Worm (Caenorhabditis elegans) whole organism, young adult: Measurements from ENCODE around the gene F44E5.1.

Experiments
- F10E7.11 ChIP-seq: sonication (generic microtip); optimal IDR thresholded peaks from 2 replicates; lab custom pipeline; 2017; ENCODE audit warnings: mild to moderate bottlenecking, missing genetic modification characterization, moderate library complexity, missing compliant biosample characterization
- F57A8.1 ChIP-seq: fragments of 200-800 bp; sonication (Bioruptor generic); optimal IDR thresholded peaks from 2 replicates; lab custom pipeline; 2018; ENCODE audit warnings: mild to moderate bottlenecking, missing genetic modification characterization, moderate library complexity, missing compliant biosample characterization
- K12H6.12 ChIP-seq: fragments of 200-800 bp; sonication (Bioruptor generic); optimal IDR thresholded peaks from 2 replicates; lab custom pipeline; 2018; ENCODE audit warnings: mild to moderate bottlenecking, missing genetic modification characterization, missing compliant biosample characterization
- T26A5.8 ChIP-seq: sonication (generic microtip); optimal IDR thresholded peaks from 2 replicates; lab custom pipeline; 2016; ENCODE audit warnings: missing genetic modification characterization, missing compliant biosample characterization
- Y95B8A.8 ChIP-seq: fragments of 200-800 bp; sonication (Bioruptor generic); IDR thresholded peaks from 2 replicates; pipeline ENCODE4 v1.3.6; 2022; ENCODE audit warnings: missing genetic modification reagents, missing genetic modification characterization, missing compliant biosample characterization
- akir-1 ChIP-seq: fragments of 200-800 bp; sonication (Bioruptor generic); optimal IDR thresholded peaks from 2 replicates; lab custom pipeline; 2018; ENCODE audit warnings: mild to moderate bottlenecking, missing genetic modification characterization, moderate library complexity, missing compliant biosample characterization
- ama-1 ChIP-seq, 3 experiments: fragments of 150-350 bp in 1 of 3; sonication (generic microtip) in 2 of 3; optimal IDR thresholded peaks; 2 replicates each; lab custom pipeline; 2014 to 2018; ENCODE audit warnings: missing biosample characterization in 2 of 3, missing genetic modification characterization in 2 of 3, missing genetic modification reagents in 2 of 3
- aptf-2 ChIP-seq: fragments of 200-800 bp; sonication (Bioruptor generic); conservative IDR thresholded peaks from 2 replicates; pipeline ENCODE4 v1.3.6; 2022; ENCODE audit warnings: missing genetic modification reagents, missing genetic modification characterization, missing compliant biosample characterization
- aptf-3 ChIP-seq: fragments of 200-800 bp; sonication (Bioruptor generic); IDR thresholded peaks from 2 replicates; pipeline ENCODE4 v1.3.6; 2022; ENCODE audit warnings: missing genetic modification characterization, missing compliant biosample characterization
- attf-5 ChIP-seq: fragments of 200-800 bp; sonication (Bioruptor generic); optimal IDR thresholded peaks from 2 replicates; lab custom pipeline; 2018; ENCODE audit warnings: mild to moderate bottlenecking, missing genetic modification characterization, missing compliant biosample characterization
- bed-2 ChIP-seq: fragments of 200-800 bp; sonication (Bioruptor generic); IDR thresholded peaks from 2 replicates; pipeline ENCODE4 v1.3.6; 2022; ENCODE audit warnings: missing genetic modification reagents, missing genetic modification characterization, missing compliant biosample characterization
- ccch-3 ChIP-seq: fragments of 200-800 bp; sonication (Bioruptor generic); optimal IDR thresholded peaks from 2 replicates; lab custom pipeline; 2018; ENCODE audit warnings: mild to moderate bottlenecking, missing genetic modification characterization, missing compliant biosample characterization
- ceh-100 ChIP-seq: fragments of 200-800 bp; sonication (Bioruptor generic); IDR thresholded peaks from 2 replicates; pipeline ENCODE4 v1.3.6; 2022; ENCODE audit warnings: missing genetic modification reagents, missing genetic modification characterization, missing compliant biosample characterization
- ceh-79 ChIP-seq: sonication (generic microtip); optimal IDR thresholded peaks from 2 replicates; lab custom pipeline; 2017; ENCODE audit warnings: mild to moderate bottlenecking, missing genetic modification characterization, missing compliant biosample characterization
- dox-1 ChIP-seq: fragments of 200-800 bp; sonication (Bioruptor generic); IDR thresholded peaks from 2 replicates; pipeline ENCODE4 v1.3.6; 2022; ENCODE audit warnings: missing genetic modification reagents, missing genetic modification characterization, missing compliant biosample characterization
- efl-1 ChIP-seq: fragments of 150-350 bp; optimal IDR thresholded peaks from 2 replicates; lab custom pipeline; 2014; ENCODE audit warnings: missing biosample characterization, missing genetic modification reagents, missing genetic modification characterization
- egrh-3 ChIP-seq: fragments of 200-800 bp; sonication (Bioruptor generic); IDR thresholded peaks from 2 replicates; pipeline ENCODE4 v1.3.6; 2022; ENCODE audit warnings: missing genetic modification reagents, missing genetic modification characterization, missing compliant biosample characterization
- ets-4 ChIP-seq: fragments of 200-800 bp; sonication (Bioruptor generic); optimal IDR thresholded peaks from 2 replicates; lab custom pipeline; 2018; ENCODE audit warnings: mild to moderate bottlenecking, missing genetic modification characterization, missing compliant biosample characterization
- gei-17 ChIP-seq: fragments of 200-800 bp; sonication (Bioruptor generic); optimal IDR thresholded peaks from 2 replicates; lab custom pipeline; 2018; ENCODE audit warnings: mild to moderate bottlenecking, missing genetic modification characterization, missing compliant biosample characterization
- hlh-12 ChIP-seq: sonication (generic microtip); optimal IDR thresholded peaks from 2 replicates; lab custom pipeline; 2016; ENCODE audit warnings: missing genetic modification characterization, missing compliant biosample characterization
- hmg-1.2 ChIP-seq: fragments of 200-800 bp; sonication (Bioruptor generic); IDR thresholded peaks from 2 replicates; pipeline ENCODE4 v1.3.6; 2022; ENCODE audit warnings: missing genetic modification reagents, missing genetic modification characterization, missing compliant biosample characterization
- lin-54 ChIP-seq: fragments of 200-800 bp; sonication (Bioruptor generic); optimal IDR thresholded peaks from 2 replicates; lab custom pipeline; 2018; ENCODE audit warnings: mild to moderate bottlenecking, missing genetic modification characterization, missing compliant biosample characterization
- lsl-1 ChIP-seq: fragments of 200-800 bp; sonication (Bioruptor generic); optimal IDR thresholded peaks from 2 replicates; lab custom pipeline; 2018; ENCODE audit warnings: mild to moderate bottlenecking, missing genetic modification characterization, moderate library complexity, missing compliant biosample characterization
- madf-6 ChIP-seq: fragments of 200-800 bp; sonication (Bioruptor generic); IDR thresholded peaks from 2 replicates; pipeline ENCODE4 v1.3.6; 2022; ENCODE audit warnings: missing genetic modification reagents, missing genetic modification characterization, missing compliant biosample characterization
- madf-8 ChIP-seq: fragments of 200-800 bp; sonication (Bioruptor generic); conservative IDR thresholded peaks from 2 replicates; pipeline ENCODE4 v1.3.6; 2022; ENCODE audit warnings: missing genetic modification reagents, missing genetic modification characterization, missing compliant biosample characterization
- mcd-1 ChIP-seq: fragments of 200-800 bp; sonication (Bioruptor generic); IDR thresholded peaks from 2 replicates; pipeline ENCODE4 v1.3.6; 2022; ENCODE audit warnings: missing genetic modification reagents, missing genetic modification characterization, missing compliant biosample characterization
- mel-28 ChIP-seq: sonication (generic microtip); optimal IDR thresholded peaks from 2 replicates; lab custom pipeline; 2016; ENCODE audit warnings: borderline replicate concordance, mild to moderate bottlenecking, missing genetic modification characterization, missing compliant biosample characterization
- nfya-1 ChIP-seq: sonication (generic microtip); optimal IDR thresholded peaks from 2 replicates; lab custom pipeline; 2017; ENCODE audit warnings: antibody characterized with exemption, missing compliant biosample characterization, missing genetic modification characterization, borderline replicate concordance; ENCODE audit not compliant: insufficient read depth
- nhr-120 ChIP-seq: fragments of 200-800 bp; sonication (Bioruptor generic); IDR thresholded peaks from 2 replicates; pipeline ENCODE4 v1.3.6; 2022; ENCODE audit warnings: missing genetic modification characterization, missing compliant biosample characterization
- nhr-80 ChIP-seq: sonication (generic microtip); optimal IDR thresholded peaks from 2 replicates; lab custom pipeline; 2016; ENCODE audit warnings: missing genetic modification characterization, missing compliant biosample characterization
- nhr-90 ChIP-seq: sonication (generic microtip); optimal IDR thresholded peaks from 2 replicates; lab custom pipeline; 2016; ENCODE audit warnings: missing genotype, mild to moderate bottlenecking, missing genetic modification characterization, missing compliant biosample characterization
- pbrm-1 ChIP-seq: fragments of 200-800 bp; sonication (Bioruptor generic); IDR thresholded peaks from 2 replicates; pipeline ENCODE4 v1.3.6; 2022; ENCODE audit warnings: missing genetic modification reagents, missing genetic modification characterization, missing compliant biosample characterization
- rcor-1 ChIP-seq: fragments of 200-800 bp; sonication (Bioruptor generic); IDR thresholded peaks from 2 replicates; pipeline ENCODE4 v1.3.6; 2022; ENCODE audit warnings: missing genetic modification reagents, missing genetic modification characterization, missing compliant biosample characterization
- sea-2 ChIP-seq: fragments of 200-800 bp; sonication (Bioruptor generic); IDR thresholded peaks from 2 replicates; pipeline ENCODE4 v1.3.6; 2022; ENCODE audit warnings: missing genetic modification characterization, missing compliant biosample characterization
- somi-1 ChIP-seq: fragments of 200-800 bp; sonication (Bioruptor generic); optimal IDR thresholded peaks from 2 replicates; lab custom pipeline; 2018; ENCODE audit warnings: mild to moderate bottlenecking, missing genetic modification characterization, missing compliant biosample characterization
- xnd-1 ChIP-seq: sonication (generic microtip); optimal IDR thresholded peaks from 2 replicates; lab custom pipeline; 2016; ENCODE audit warnings: missing genotype, missing genetic modification reagents, missing genetic modification characterization, missing compliant biosample characterization
- zfh-2 ChIP-seq: fragments of 200-800 bp; sonication (Bioruptor generic); conservative IDR thresholded peaks from 2 replicates; pipeline ENCODE4 v1.3.6; 2022; ENCODE audit warnings: missing genetic modification reagents, missing genetic modification characterization, missing compliant biosample characterization
- ztf-18 ChIP-seq: sonication (generic microtip); optimal IDR thresholded peaks from 2 replicates; lab custom pipeline; 2016; ENCODE audit warnings: missing genotype, mild to moderate bottlenecking, missing genetic modification characterization, missing compliant biosample characterization
- ztf-28 ChIP-seq: fragments of 200-800 bp; sonication (Bioruptor generic); IDR thresholded peaks from 2 replicates; pipeline ENCODE4 v1.3.6; 2022; ENCODE audit warnings: missing genetic modification reagents, missing genetic modification characterization, missing compliant biosample characterization
- ztf-3 ChIP-seq: fragments of 200-800 bp; sonication (Bioruptor generic); optimal IDR thresholded peaks from 2 replicates; lab custom pipeline; 2018; ENCODE audit warnings: mild to moderate bottlenecking, missing genetic modification characterization, missing compliant biosample characterization

F44E5.1 gene

DNA sequence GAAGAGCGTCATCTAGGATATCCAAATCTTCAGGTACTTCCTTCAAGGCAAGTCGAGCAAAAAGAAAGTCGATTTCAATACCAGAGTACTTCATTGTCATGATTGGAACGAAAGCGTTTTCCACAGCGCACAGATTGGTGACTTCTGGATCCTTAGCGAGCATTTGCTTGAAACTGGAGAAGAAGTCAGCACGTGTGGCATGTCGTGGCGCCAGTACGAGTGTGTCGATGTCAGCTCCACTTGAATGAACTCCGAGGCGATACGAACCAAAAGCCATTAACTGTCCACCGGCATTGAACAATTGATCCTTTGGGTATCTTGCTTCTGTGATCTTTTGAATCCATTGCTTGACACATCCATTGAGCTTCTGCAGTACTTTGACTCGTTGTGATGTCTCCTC lies 41.7 kb upstream of the F44E5.1 start:
- no peak for TF ChIP-seq nfya-1 (tag; lab: Kevin White, UChicago)
- TF ChIP-seq, all 124 proteins: peak for 0

DNA sequence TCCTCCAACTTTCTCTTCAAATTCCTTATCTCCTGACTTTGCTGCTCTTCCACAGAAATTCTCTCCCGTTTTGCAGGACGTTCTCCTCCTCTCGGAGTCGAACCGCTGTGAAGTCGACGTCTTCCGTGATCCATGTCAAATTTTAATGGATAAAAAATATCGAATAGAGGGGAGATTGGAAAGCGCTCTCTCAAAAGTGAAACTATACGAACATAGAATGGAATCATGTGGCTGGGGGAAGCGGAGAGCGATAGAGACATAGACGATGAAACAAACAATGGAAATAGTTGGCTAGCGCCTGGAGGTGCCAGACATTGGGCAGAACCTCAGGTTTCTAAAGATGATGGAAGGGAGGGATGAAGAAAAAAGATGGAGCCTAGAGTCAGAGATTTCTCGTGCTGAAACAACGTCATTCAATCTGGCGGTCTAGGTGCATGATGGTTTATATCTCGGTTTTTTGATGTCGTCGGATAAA lies 39.6 kb upstream of the F44E5.1 start, which contains the start of gene F43G6.8:
F43G6.8 (minus strand) TSS at position 198 of the 475 bp plus-strand sequence.
- TF ChIP-seq mcd-1 (GFP tag; lab: Robert Waterston, UW) (peak; percentile 45; the same call in 1 of the 2 replicates), pbrm-1 (GFP tag; lab: Robert Waterston, UW) (peak; percentile 59), lsl-1 (no peak), somi-1 (GFP tag; lab: Kevin White, UChicago) (no peak), ceh-79 (tag; lab: Kevin White, UChicago) (no peak), rcor-1 (GFP tag; lab: Robert Waterston, UW) (0 out of 2 replicates have a peak, but pooled peaks have one; percentile 14), hmg-1.2 (GFP tag; lab: Robert Waterston, UW) (peak; percentile 80), F57A8.1 (GFP tag; lab: Kevin White, UChicago) (no peak), attf-5 (peak; percentile 80), lin-54 (GFP tag; lab: Kevin White, UChicago) (no peak), mel-28 (tag; lab: Kevin White, UChicago) (peak; percentile 28), dox-1 (GFP tag; lab: Robert Waterston, UW) (0 out of 2 replicates have a peak, but pooled peaks have one; percentile 42), ztf-3 (GFP tag; lab: Kevin White, UChicago) (no peak), ama-1 (optimal IDR thresholded peaks at IDR 0.05; lab: Kevin White, UChicago) (peak; percentile 83), ama-1 (GFP tag; optimal IDR thresholded peaks at IDR 0.05; lab: Kevin White, UChicago) (no peak), K12H6.12 (peak; percentile 29), ztf-18 (peak; percentile 6), zfh-2 (peak; percentile 35; the same call in 1 of the 2 replicates)

DNA sequence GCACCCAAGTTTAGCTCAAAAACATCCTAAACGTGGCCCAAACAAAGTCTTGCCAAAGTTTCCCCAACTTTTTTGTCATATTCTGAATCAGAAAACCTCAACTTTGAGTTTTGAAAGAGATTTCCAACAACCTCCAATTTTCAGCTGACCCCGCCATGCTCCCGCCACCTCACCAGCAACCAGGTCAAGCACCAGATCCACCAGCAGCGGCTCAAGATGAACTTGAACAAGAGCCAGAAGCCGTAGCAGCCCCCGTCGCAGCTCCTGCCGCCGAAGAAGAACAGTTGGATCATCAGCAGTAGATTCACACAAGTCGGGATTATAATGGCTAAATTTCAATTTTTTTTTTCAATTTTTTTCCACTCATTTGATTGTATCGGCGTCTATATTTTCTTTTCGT lies 36.9 kb upstream of the F44E5.1 start:
- peak; percentile 20; the same call in 1 of the 2 replicates for TF ChIP-seq egrh-3 (GFP tag; lab: Robert Waterston, UW)
- TF ChIP-seq zfh-2 = peak; percentile 57; the same call in 1 of the 2 replicates
- TF ChIP-seq F10E7.11 (tag; lab: Kevin White, UChicago) = no peak
- TF ChIP-seq nhr-90 (tag; lab: Kevin White, UChicago) = no peak

DNA sequence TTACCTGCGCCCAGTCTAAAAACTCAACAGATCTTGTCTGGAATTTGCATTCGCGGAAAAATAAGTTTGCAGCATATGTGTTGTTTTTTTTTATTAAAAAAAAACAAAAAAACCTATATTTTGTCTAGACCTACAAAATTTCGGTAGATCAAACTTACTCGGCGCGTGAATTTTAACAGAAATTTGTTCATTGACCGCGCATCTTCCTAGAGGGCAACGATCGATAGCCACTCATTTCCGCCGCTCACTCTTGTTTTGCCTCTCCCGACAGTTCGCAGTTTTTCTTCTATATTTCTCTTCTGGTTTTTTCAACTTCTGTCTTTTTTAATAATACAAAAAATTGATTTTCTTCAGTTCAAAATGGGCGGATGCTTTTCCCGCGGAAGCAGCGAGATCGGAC lies 36.1 kb upstream of the F44E5.1 start, which contains the start of gene F43G6.7:
F43G6.7 (plus strand) TSS at position 355 of the 400 bp plus-strand sequence.
- peak; percentile 68 for TF ChIP-seq efl-1
- peak; percentile 96 for TF ChIP-seq aptf-2 (GFP tag; lab: Robert Waterston, UW)
- no peak for TF ChIP-seq nhr-120 (GFP tag; lab: Robert Waterston, UW)
- TF ChIP-seq madf-8 (GFP tag; lab: Robert Waterston, UW) = peak; percentile 66
- TF ChIP-seq ztf-28 (GFP tag; lab: Robert Waterston, UW) = no peak
- TF ChIP-seq xnd-1 (tag; lab: Kevin White, UChicago) = peak; percentile 10
- peak; percentile 78 for TF ChIP-seq madf-6 (GFP tag; lab: Robert Waterston, UW)
- 0 out of 2 replicates have a peak, but pooled peaks have one; percentile 80 for TF ChIP-seq aptf-3 (GFP tag; lab: Robert Waterston, UW)
- TF ChIP-seq zfh-2 = 0 out of 2 replicates have a peak, but pooled peaks have one; percentile 21
- no peak for TF ChIP-seq bed-2 (GFP tag; lab: Robert Waterston, UW)

DNA sequence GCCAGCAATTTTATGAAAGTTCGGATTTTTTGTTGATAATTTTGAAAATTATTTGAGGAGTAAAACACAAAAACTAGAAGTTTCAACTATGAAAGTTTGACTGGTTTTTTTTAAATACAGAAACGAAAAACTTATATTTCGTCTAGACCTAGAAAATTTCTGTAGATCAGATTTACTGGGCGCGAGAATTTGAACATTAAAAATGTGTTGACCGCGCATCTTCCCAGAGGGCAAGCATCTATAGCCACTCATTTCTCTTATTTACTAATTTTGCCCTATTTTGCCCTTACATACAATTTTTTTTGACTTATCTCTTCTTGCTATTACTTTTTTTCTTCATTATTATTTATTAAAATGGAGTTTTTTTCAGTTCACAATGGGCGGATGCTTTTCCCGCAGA lies 34.6 kb upstream of the F44E5.1 start, which contains the start of gene F43G6.10:
F43G6.10 (plus strand) TSS at position 371 of the 400 bp plus-strand sequence.
- TF ChIP-seq mel-28 (tag; lab: Kevin White, UChicago) (no peak), madf-6 (GFP tag; lab: Robert Waterston, UW) (peak; percentile 86), madf-8 (GFP tag; lab: Robert Waterston, UW) (peak; percentile 49), Y95B8A.8 (no peak), T26A5.8 (tag; lab: Kevin White, UChicago) (no peak), nhr-80 (tag; lab: Kevin White, UChicago) (no peak), efl-1 (peak; percentile 74), F10E7.11 (tag; lab: Kevin White, UChicago) (no peak), hlh-12 (tag; lab: Kevin White, UChicago) (no peak), ets-4 (no peak), sea-2 (GFP tag; lab: Robert Waterston, UW) (no peak), ccch-3 (GFP tag; lab: Kevin White, UChicago) (no peak), akir-1 (GFP tag; lab: Kevin White, UChicago) (no peak), nhr-120 (GFP tag; lab: Robert Waterston, UW) (no peak), xnd-1 (tag; lab: Kevin White, UChicago) (no peak), aptf-2 (GFP tag; lab: Robert Waterston, UW) (peak; percentile 98), hmg-1.2 (GFP tag; lab: Robert Waterston, UW) (no peak), gei-17 (GFP tag; lab: Kevin White, UChicago) (no peak), ceh-100 (GFP tag; lab: Robert Waterston, UW) (no peak)
